Fruit fly (Drosophila melanogaster): ENCODE data around the gene RpS19b.

Gene RpS19b

DNA sequence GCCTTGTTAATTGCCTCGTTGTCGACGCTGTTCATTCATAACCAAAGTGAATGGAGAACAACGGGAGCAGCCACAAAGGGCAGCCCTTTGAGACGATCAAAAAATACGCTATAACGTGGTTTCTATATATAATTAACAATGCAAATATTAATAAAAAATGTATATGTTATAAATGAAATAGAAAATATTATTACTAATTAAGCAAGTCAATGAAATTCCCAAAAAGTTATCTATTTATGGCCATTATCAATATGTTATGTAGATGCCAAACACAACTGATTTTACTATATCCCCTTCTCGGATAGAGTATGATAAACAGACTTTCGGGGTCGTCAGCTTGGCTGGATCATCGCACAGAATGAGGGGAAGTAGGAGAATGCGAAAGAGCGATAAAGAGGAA lies 36.1 kb upstream of the RpS19b start (continued):
- TF ChIP-seq Asciz (GFP tag; optimal IDR thresholded peaks at IDR 0.05) (no peak), CG12104 (GFP tag; optimal IDR thresholded peaks at IDR 0.05) (peak; percentile 17), CG10565 (GFP tag; optimal IDR thresholded peaks at IDR 0.05) (no peak), gcm2 (GFP tag; optimal IDR thresholded peaks at IDR 0.05) (no peak), CG31441 (GFP tag; IDR thresholded peaks at IDR 0.05) (peak; percentile 61), danr (GFP tag; IDR thresholded peaks at IDR 0.05) (no peak), dm (GFP tag; optimal IDR thresholded peaks at IDR 0.05) (no peak), dati (GFP tag; IDR thresholded peaks at IDR 0.05) (0 out of 2 replicates have a peak, but pooled peaks have one; percentile 19), NFAT (GFP tag; IDR thresholded peaks at IDR 0.05) (0 out of 2 replicates have a peak, but pooled peaks have one; percentile 3), Bgb (GFP tag; IDR thresholded peaks at IDR 0.05; ENCODE audit: partially characterized antibody) (no peak), exex (tag; optimal IDR thresholded peaks at IDR 0.05) (no peak), Oaz (GFP tag; IDR thresholded peaks at IDR 0.05) (no peak; the same call in 1 of the 2 replicates), ttk (GFP tag; IDR thresholded peaks at IDR 0.05) (0 out of 2 replicates have a peak, but pooled peaks have one; percentile 8), CG15479 (GFP tag; optimal IDR thresholded peaks at IDR 0.05) (no peak), pb (GFP tag; optimal IDR thresholded peaks at IDR 0.05) (no peak), Mrtf (GFP tag; IDR thresholded peaks at IDR 0.05) (no peak; the same call in 2 of the 3 replicates), HLH3B (GFP tag; IDR thresholded peaks at IDR 0.05) (peak; percentile 63), usp (GFP tag; optimal IDR thresholded peaks at IDR 0.05) (no peak), Blimp-1 (GFP tag; optimal IDR thresholded peaks at IDR 0.05) (peak; percentile 55), Lpt (GFP tag; optimal IDR thresholded peaks at IDR 0.05) (no peak), tup (GFP tag; optimal IDR thresholded peaks at IDR 0.05) (no peak), Lhr (GFP tag; optimal IDR thresholded peaks at IDR 0.05) (no peak), CG32532 (GFP tag; IDR thresholded peaks at IDR 0.05) (peak; percentile 64), Six4 (GFP tag; optimal IDR thresholded peaks at IDR 0.05) (no peak), CG6654 (GFP tag; optimal IDR thresholded peaks at IDR 0.05) (no peak), CG11723 (GFP tag; optimal IDR thresholded peaks at IDR 0.05) (no peak), fu2 (GFP tag; optimal IDR thresholded peaks at IDR 0.05) (no peak), ERR (GFP tag; optimal IDR thresholded peaks at IDR 0.05) (no peak), PHDP (tag; optimal IDR thresholded peaks at IDR 0.05) (peak; percentile 67), CG10431 (GFP tag; optimal IDR thresholded peaks at IDR 0.05) (no peak), CG13894 (tag; optimal IDR thresholded peaks at IDR 0.05) (no peak), Med (GFP tag) (peak; percentile 65), E2f1 (GFP tag; IDR thresholded peaks at IDR 0.05) (0 out of 2 replicates have a peak, but pooled peaks have one; percentile 25), vnd (GFP tag; IDR thresholded peaks at IDR 0.05; ENCODE audit: partially characterized antibody) (no peak), her (GFP tag; optimal IDR thresholded peaks at IDR 0.05) (no peak), zfh2 (GFP tag; optimal IDR thresholded peaks at IDR 0.05) (no peak), CG3065 (GFP tag; optimal IDR thresholded peaks at IDR 0.05) (no peak), Dip2 (GFP tag; IDR thresholded peaks at IDR 0.05) (no peak), grn (GFP tag; optimal IDR thresholded peaks at IDR 0.05) (no peak), CG8924 (tag; optimal IDR thresholded peaks at IDR 0.05) (peak; percentile 54), kni (GFP tag; optimal IDR thresholded peaks at IDR 0.05) (no peak), CG17361 (GFP tag; IDR thresholded peaks at IDR 0.05) (peak; percentile 70; the same call in 2 of the 3 replicates), kay (GFP tag; optimal IDR thresholded peaks at IDR 0.05) (no peak), Kr (GFP tag; optimal IDR thresholded peaks at IDR 0.05) (no peak), lov (optimal IDR thresholded peaks at IDR 0.05) (no peak), lov (GFP tag; IDR thresholded peaks at IDR 0.05) (no peak), sob (GFP tag; IDR thresholded peaks at IDR 0.05) (0 out of 2 replicates have a peak, but pooled peaks have one; percentile 32), Abd-B (GFP tag; optimal IDR thresholded peaks at IDR 0.05) (peak; percentile 33), slbo (GFP tag; IDR thresholded peaks at IDR 0.05) (peak; percentile 66), salm (tag; optimal IDR thresholded peaks at IDR 0.05) (peak; percentile 23), CG18262 (tag; optimal IDR thresholded peaks at IDR 0.05) (peak; percentile 49), CG2202 (tag; optimal IDR thresholded peaks at IDR 0.05) (no peak)
